Fruit fly (Drosophila melanogaster) whole organism, wandering third instar larva: ENCODE measurements around the gene CG9121.

Source experiments
- Abd-B ChIP-seq: fragments of >200 bp; optimal IDR thresholded peaks from 2 replicates; lab custom pipeline; 2017; ENCODE audit warnings: missing biosample characterization, missing genetic modification characterization
- CG32264 ChIP-seq: fragments of 200-800 bp; sonication (Bioruptor generic); optimal IDR thresholded peaks from 2 replicates; lab custom pipeline; 2016; ENCODE audit warnings: missing biosample characterization, missing genetic modification characterization
- CG9705 ChIP-seq: fragments of 200-800 bp; sonication (Bioruptor generic); optimal IDR thresholded peaks from 2 replicates; lab custom pipeline; 2018; ENCODE audit warnings: missing biosample characterization, mild to moderate bottlenecking, missing genetic modification characterization
- CrebA ChIP-seq: fragments of 200-800 bp; sonication (Bioruptor generic); optimal IDR thresholded peaks from 2 replicates; lab custom pipeline; 2016; ENCODE audit warnings: missing biosample characterization, mild to moderate bottlenecking, missing genetic modification characterization, borderline replicate concordance
- Dfd ChIP-seq: fragments of >200 bp; optimal IDR thresholded peaks from 2 replicates; lab custom pipeline; 2017; ENCODE audit warnings: missing biosample characterization, missing genetic modification characterization
- Dif ChIP-seq: fragments of 200-275, 200-300 bp; sonication (Bioruptor generic); optimal IDR thresholded peaks from 2 replicates; lab custom pipeline; 2018; ENCODE audit warnings: missing biosample characterization, missing genetic modification characterization; ENCODE audit not compliant: partially characterized antibody
- GATAd ChIP-seq: sonication (Bioruptor generic); optimal IDR thresholded peaks from 2 replicates; lab custom pipeline; 2016; ENCODE audit warnings: missing biosample characterization, missing genetic modification characterization
- HLH106 ChIP-seq: fragments of 200-800 bp; optimal IDR thresholded peaks from 3 replicates; lab custom pipeline; 2019; ENCODE audit warnings: missing biosample characterization, mild to moderate bottlenecking, missing genetic modification characterization, moderate library complexity
- Hnf4 ChIP-seq: fragments of 200-800 bp; sonication (Bioruptor generic); optimal IDR thresholded peaks from 2 replicates; lab custom pipeline; 2016; ENCODE audit warnings: missing biosample characterization, mild to moderate bottlenecking, missing genetic modification characterization
- Hr78 ChIP-seq: fragments of >200 bp; optimal IDR thresholded peaks from 2 replicates; lab custom pipeline; 2017; ENCODE audit warnings: missing biosample characterization, missing genetic modification characterization
- Hr83 ChIP-seq: fragments of 200-300 bp; sonication (Bioruptor generic); optimal IDR thresholded peaks from 2 replicates; lab custom pipeline; 2016; ENCODE audit warnings: missing biosample characterization, mild to moderate bottlenecking, missing genetic modification characterization, moderate library complexity; ENCODE audit not compliant: poor library complexity, severe bottlenecking
- Jra ChIP-seq: sonication (Bioruptor generic); optimal IDR thresholded peaks from 2 replicates; lab custom pipeline; 2016; ENCODE audit warnings: missing biosample characterization, missing genetic modification characterization
- Mio ChIP-seq: sonication (Bioruptor generic); optimal IDR thresholded peaks from 2 replicates; lab custom pipeline; 2016; ENCODE audit warnings: missing biosample characterization, missing genetic modification characterization
- Myc ChIP-seq: fragments of >200 bp; optimal IDR thresholded peaks from 2 replicates; lab custom pipeline; 2017
- N ChIP-seq: fragments of >200 bp; optimal IDR thresholded peaks from 2 replicates; lab custom pipeline; 2018; ENCODE audit warnings: missing biosample characterization, missing external identifiers, missing genetic modification characterization
- OdsH ChIP-seq: fragments of 200-800 bp; sonication (Bioruptor generic); optimal IDR thresholded peaks from 2 replicates; lab custom pipeline; 2016; ENCODE audit warnings: missing biosample characterization, mild to moderate bottlenecking, missing genetic modification characterization
- Rel ChIP-seq, 2 experiments: fragments of 200-800 bp; sonication (Bioruptor generic) in 1 of 2; optimal IDR thresholded peaks; 2 replicates in 1 of 2; 3 replicates in 1 of 2; lab custom pipeline; 2016 to 2019; ENCODE audit warnings: mild to moderate bottlenecking in 2 of 2, missing biosample characterization in 2 of 2, missing genetic modification characterization in 2 of 2, moderate library complexity in 1 of 2
- Sp1 ChIP-seq: fragments of 200-800 bp; sonication (Bioruptor generic); optimal IDR thresholded peaks from 3 replicates; lab custom pipeline; 2019; ENCODE audit warnings: missing biosample characterization, mild to moderate bottlenecking, missing genetic modification characterization, moderate library complexity
- Vsx2 ChIP-seq: fragments of 200-300, 225-300 bp; sonication (Bioruptor generic); optimal IDR thresholded peaks from 2 replicates; lab custom pipeline; 2018; ENCODE audit warnings: missing biosample characterization, missing genetic modification characterization; ENCODE audit not compliant: partially characterized antibody
- br ChIP-seq: fragments of 200-800 bp; sonication (Bioruptor generic); optimal IDR thresholded peaks from 2 replicates; lab custom pipeline; 2016; ENCODE audit warnings: missing biosample characterization, missing genetic modification characterization
- brk ChIP-seq: fragments of 200-800 bp; sonication (Bioruptor generic); optimal IDR thresholded peaks from 2 replicates; lab custom pipeline; 2016; ENCODE audit warnings: missing biosample characterization, mild to moderate bottlenecking, missing genetic modification characterization
- dl ChIP-seq, 2 experiments: fragments of 175-275, 200-275 bp in 1 of 2; fragments of 200-275 bp in 1 of 2; sonication (Bioruptor generic); optimal IDR thresholded peaks; lab custom pipeline; 2018; ENCODE audit warnings: mild to moderate bottlenecking in 2 of 2, missing biosample characterization in 2 of 2, missing genetic modification characterization in 2 of 2, moderate library complexity in 2 of 2; ENCODE audit not compliant: partially characterized antibody in 2 of 2, insufficient read depth in 1 of 2
- dmrt93B ChIP-seq: fragments of 200-800 bp; sonication (Bioruptor generic); optimal IDR thresholded peaks from 2 replicates; lab custom pipeline; 2018; ENCODE audit warnings: missing biosample characterization, mild to moderate bottlenecking, missing genetic modification characterization
- dsf ChIP-seq: sonication (Bioruptor generic); optimal IDR thresholded peaks from 2 replicates; lab custom pipeline; 2016; ENCODE audit warnings: missing biosample characterization, missing genetic modification characterization, borderline replicate concordance
- ey ChIP-seq: fragments of 200-800 bp; sonication (Bioruptor generic); optimal IDR thresholded peaks from 2 replicates; lab custom pipeline; 2016; ENCODE audit warnings: missing biosample characterization, missing genetic modification characterization
- foxo ChIP-seq, 2 experiments: fragments of 200-800 bp; sonication (Bioruptor generic); optimal IDR thresholded peaks; 2 replicates in 1 of 2; 3 replicates in 1 of 2; lab custom pipeline; 2016 to 2017; ENCODE audit warnings: missing biosample characterization in 2 of 2, missing genetic modification characterization in 2 of 2
- fru ChIP-seq: fragments of 200-800 bp; sonication (Bioruptor generic); optimal IDR thresholded peaks from 3 replicates; lab custom pipeline; 2016; ENCODE audit warnings: missing biosample characterization, mild to moderate bottlenecking, missing genetic modification characterization
- h ChIP-seq: fragments of 200-800 bp; sonication (Bioruptor generic); optimal IDR thresholded peaks from 3 replicates; lab custom pipeline; 2016; ENCODE audit warnings: missing biosample characterization, mild to moderate bottlenecking, missing genetic modification characterization
- jim ChIP-seq: fragments of 175-275, 200-325 bp; sonication (Bioruptor generic); optimal IDR thresholded peaks from 2 replicates; lab custom pipeline; 2016; ENCODE audit warnings: missing biosample characterization, mild to moderate bottlenecking, missing genetic modification characterization
- lola ChIP-seq: fragments of >200 bp; optimal IDR thresholded peaks from 2 replicates; lab custom pipeline; 2017; ENCODE audit warnings: missing biosample characterization, missing genetic modification characterization
- pan ChIP-seq: fragments of >200 bp; optimal IDR thresholded peaks from 2 replicates; lab custom pipeline; 2017
- rgr ChIP-seq: fragments of 200-800 bp; sonication (Bioruptor generic); optimal IDR thresholded peaks from 3 replicates; lab custom pipeline; 2016; ENCODE audit warnings: missing biosample characterization, mild to moderate bottlenecking, missing genetic modification characterization
- sv ChIP-seq: fragments of 200-800 bp; sonication (Bioruptor generic); optimal IDR thresholded peaks from 3 replicates; lab custom pipeline; 2016; ENCODE audit warnings: missing biosample characterization, missing genetic modification characterization
- tai ChIP-seq: sonication (Bioruptor generic); optimal IDR thresholded peaks from 2 replicates; lab custom pipeline; 2016; ENCODE audit warnings: missing biosample characterization, missing genetic modification characterization
- usp ChIP-seq: fragments of >200 bp; optimal IDR thresholded peaks from 2 replicates; lab custom pipeline; 2017; ENCODE audit warnings: missing biosample characterization, missing genetic modification characterization
- woc ChIP-seq: sonication (Bioruptor generic); optimal IDR thresholded peaks from 2 replicates; lab custom pipeline; 2016; ENCODE audit warnings: missing biosample characterization, mild to moderate bottlenecking, missing genetic modification characterization

CG9121 gene

dm6 chr2L:5002031-5002430, 48.8 kb downstream of the CG9121 start:
- TF ChIP-seq N (GFP tag; lab: Kevin White, UChicago) (no peak), dsf (GFP tag; lab: Kevin White, UChicago) (no peak), Dif (GFP tag; lab: Kevin White, UChicago) (no peak), dl (GFP tag; optimal IDR thresholded peaks at IDR 0.05; lab: Kevin White, UChicago; ENCODE audit: insufficient read depth in 1 of 2, partially characterized antibody in 2 of 2) (no peak), Myc (lab: Kevin White, UChicago) (no peak), Hr83 (no peak), br (GFP tag; lab: Kevin White, UChicago) (no peak), ey (GFP tag; lab: Kevin White, UChicago) (no peak), usp (GFP tag; lab: Kevin White, UChicago) (no peak), lola (GFP tag; lab: Kevin White, UChicago) (no peak), Abd-B (no peak), CG32264 (GFP tag; lab: Kevin White, UChicago) (no peak)
- TF ChIP-seq, all 38 proteins: peak for 0

- TF ChIP-seq Dif (GFP tag; lab: Kevin White, UChicago): no peak
- peak in 1 of 2 experiments; percentile 34 for TF ChIP-seq foxo (GFP tag; optimal IDR thresholded peaks at IDR 0.05; lab: Kevin White, UChicago)
- peak; percentile 40 for TF ChIP-seq brk (GFP tag; lab: Kevin White, UChicago)
- TF ChIP-seq HLH106 (tag; lab: Kevin White, UChicago): no peak
- TF ChIP-seq lola (GFP tag; lab: Kevin White, UChicago): no peak
Observed at dm6 chr2L:5001582-5001929, 49.3 kb downstream of the CG9121 start.

dm6 chr2L:5000919-5001581, 49.8 kb downstream of the CG9121 start:
- no peak for TF ChIP-seq brk (GFP tag; lab: Kevin White, UChicago)
- peak; percentile 93 for TF ChIP-seq lola (GFP tag; lab: Kevin White, UChicago)
- TF ChIP-seq Dif (GFP tag; lab: Kevin White, UChicago): peak; percentile 77
- TF ChIP-seq N (GFP tag; lab: Kevin White, UChicago): peak; percentile 97
- TF ChIP-seq OdsH (GFP tag; lab: Kevin White, UChicago): no peak
- no peak for TF ChIP-seq HLH106 (tag; lab: Kevin White, UChicago)
- TF ChIP-seq sv (GFP tag; lab: Kevin White, UChicago): peak; percentile 7
- TF ChIP-seq Mio (GFP tag; lab: Kevin White, UChicago): no peak
- no peak for TF ChIP-seq foxo (GFP tag; optimal IDR thresholded peaks at IDR 0.05; lab: Kevin White, UChicago)
- peak; percentile 23 for TF ChIP-seq Vsx2
- no peak for TF ChIP-seq Rel (GFP tag; optimal IDR thresholded peaks at IDR 0.05; lab: Kevin White, UChicago)
- peak; percentile 13 for TF ChIP-seq Rel (tag; optimal IDR thresholded peaks at IDR 0.05; lab: Kevin White, UChicago)
- TF ChIP-seq usp (GFP tag; lab: Kevin White, UChicago): no peak
- TF ChIP-seq GATAd (GFP tag; lab: Kevin White, UChicago): no peak
- no peak for TF ChIP-seq Sp1 (GFP tag; lab: Kevin White, UChicago)
- TF ChIP-seq dmrt93B (GFP tag; lab: Kevin White, UChicago): no peak
- peak; percentile 61 for TF ChIP-seq Hr78 (GFP tag; lab: Kevin White, UChicago)
- peak; percentile 76 for TF ChIP-seq Myc (lab: Kevin White, UChicago)
- TF ChIP-seq br (GFP tag; lab: Kevin White, UChicago): no peak
- TF ChIP-seq, all 38 proteins: peak for 8

dm6 chr2L:5000287-5000871, 50.5 kb downstream of the CG9121 start:
- peak; percentile 93 for TF ChIP-seq br (GFP tag; lab: Kevin White, UChicago)
- TF ChIP-seq foxo (GFP tag; optimal IDR thresholded peaks at IDR 0.05; lab: Kevin White, UChicago): peak; percentile 52 to 88
- peak; percentile 6 for TF ChIP-seq Mio (GFP tag; lab: Kevin White, UChicago)
- no peak for TF ChIP-seq Abd-B
- TF ChIP-seq CrebA: no peak
- peak; percentile 88 for TF ChIP-seq OdsH (GFP tag; lab: Kevin White, UChicago)
- peak; percentile 96 for TF ChIP-seq Sp1 (GFP tag; lab: Kevin White, UChicago)
- peak; percentile 95 for TF ChIP-seq fru (GFP tag; lab: Kevin White, UChicago)
- TF ChIP-seq lola (GFP tag; lab: Kevin White, UChicago): no peak
- TF ChIP-seq Hr78 (GFP tag; lab: Kevin White, UChicago): no peak
- TF ChIP-seq woc (GFP tag; lab: Kevin White, UChicago): peak; percentile 96
- TF ChIP-seq Dfd (GFP tag; lab: Kevin White, UChicago): no peak
- TF ChIP-seq ey (GFP tag; lab: Kevin White, UChicago): peak; percentile 91
- peak; percentile 92 for TF ChIP-seq h
- peak; percentile 89 for TF ChIP-seq HLH106 (tag; lab: Kevin White, UChicago)
- TF ChIP-seq dmrt93B (GFP tag; lab: Kevin White, UChicago): peak; percentile 73
- peak; percentile 63 for TF ChIP-seq Rel (GFP tag; optimal IDR thresholded peaks at IDR 0.05; lab: Kevin White, UChicago)
- peak; percentile 62 for TF ChIP-seq Rel (tag; optimal IDR thresholded peaks at IDR 0.05; lab: Kevin White, UChicago)
- TF ChIP-seq N (GFP tag; lab: Kevin White, UChicago): no peak
- peak; percentile 21 for TF ChIP-seq Dif (GFP tag; lab: Kevin White, UChicago)
- TF ChIP-seq Myc (lab: Kevin White, UChicago): no peak
- peak; percentile 82 for TF ChIP-seq Jra (GFP tag; lab: Kevin White, UChicago)
- TF ChIP-seq sv (GFP tag; lab: Kevin White, UChicago): peak; percentile 64
- peak; percentile 85 for TF ChIP-seq Hnf4
- peak; percentile 84 for TF ChIP-seq tai (GFP tag; lab: Kevin White, UChicago)
- TF ChIP-seq jim (GFP tag; lab: Kevin White, UChicago): no peak
- peak; percentile 51 for TF ChIP-seq dsf (GFP tag; lab: Kevin White, UChicago)
- TF ChIP-seq rgr (GFP tag; lab: Kevin White, UChicago): peak; percentile 85
- no peak for TF ChIP-seq Vsx2
- TF ChIP-seq brk (GFP tag; lab: Kevin White, UChicago): peak; percentile 71
- no peak for TF ChIP-seq pan
- TF ChIP-seq CG9705 (GFP tag; lab: Kevin White, UChicago): peak; percentile 76
